Worm (Caenorhabditis elegans) whole organism, midembryonic: ENCODE data around the gene R08C7.8.
A peak's percentile ranks its signal among the peaks of the same experiment; 100 is the strongest.

Experiments used
- T22C8.4 ChIP-seq: fragments of 200-800 bp; sonication (Bioruptor generic); IDR thresholded peaks from 2 replicates; pipeline ENCODE4 v1.3.6; 2022; ENCODE audit warnings: missing genetic modification characterization, missing compliant biosample characterization
- flt-1 ChIP-seq: fragments of 200-800 bp; sonication (Bioruptor generic); IDR thresholded peaks from 2 replicates; pipeline ENCODE4 v1.3.6; 2022; ENCODE audit warnings: missing genetic modification characterization, missing compliant biosample characterization
- ref-1 ChIP-seq: fragments of 200-800 bp; sonication (Bioruptor generic); conservative IDR thresholded peaks from 2 replicates; pipeline ENCODE4 v1.3.6; 2022; ENCODE audit warnings: missing genetic modification reagents, missing genetic modification characterization, missing compliant biosample characterization
- tab-1 ChIP-seq: fragments of 200-800 bp; sonication (Bioruptor generic); IDR thresholded peaks from 2 replicates; pipeline ENCODE4 v1.3.6; 2022; ENCODE audit warnings: missing genetic modification characterization, missing compliant biosample characterization

R08C7.8 gene

DNA sequence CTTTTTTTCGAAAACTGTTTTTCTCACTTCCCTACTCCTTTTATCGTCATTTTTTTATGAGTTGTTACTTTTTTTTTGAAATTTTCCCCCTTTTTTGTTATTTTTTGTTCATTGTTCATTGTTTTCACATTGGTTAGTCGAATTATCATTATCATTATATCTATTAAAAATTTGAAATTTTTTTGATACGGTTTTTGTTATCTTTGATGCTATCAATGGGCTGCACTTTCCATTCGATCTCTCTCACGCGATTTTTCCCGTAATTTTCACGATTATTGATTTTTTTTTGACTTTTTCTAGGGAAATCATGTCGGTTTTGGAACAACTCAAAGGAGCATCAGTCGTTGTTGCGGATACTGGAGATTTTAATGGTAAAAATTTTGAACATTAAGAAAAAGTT, 48.0 kb downstream of the R08C7.8 start, which contains the start of gene tald-1:
Gene tald-1 (plus strand): TSS at position 301 of the 400 bp plus-strand sequence.
- TF ChIP-seq ref-1 (GFP tag; lab: Robert Waterston, UW) (no peak), tab-1 (no peak), T22C8.4 (GFP tag; lab: Robert Waterston, UW) (0 out of 2 replicates have a peak, but pooled peaks have one; percentile 34), flt-1 (GFP tag; lab: Robert Waterston, UW) (no peak)
